Worm (Caenorhabditis elegans) whole organism, L4 larva: ENCODE data around the gene unc-52.

ENCODE experiments used
- D1046.2 ChIP-seq: fragments of 200-800 bp; sonication (Bioruptor generic); IDR thresholded peaks from 2 replicates; pipeline ENCODE4 v1.3.6; 2022; ENCODE audit warnings: missing genetic modification characterization, missing compliant biosample characterization
- R02D3.7 ChIP-seq: fragments of 150-350 bp; sonication (generic microtip); optimal IDR thresholded peaks from 3 replicates; lab custom pipeline; 2014; ENCODE audit warnings: missing biosample characterization, missing genetic modification characterization
- T20F7.1 ChIP-seq: fragments of 200-800 bp; sonication (Bioruptor generic); optimal IDR thresholded peaks from 2 replicates; lab custom pipeline; 2018; ENCODE audit warnings: mild to moderate bottlenecking, missing genetic modification characterization, missing compliant biosample characterization
- T26A8.4 ChIP-seq: fragments of 200-800 bp; sonication (Bioruptor generic); IDR thresholded peaks from 2 replicates; pipeline ENCODE4 v1.3.6; 2022; ENCODE audit warnings: missing genetic modification characterization, missing compliant biosample characterization
- Y5F2A.4 ChIP-seq: fragments of 200-800 bp; sonication (Bioruptor generic); optimal IDR thresholded peaks from 2 replicates; lab custom pipeline; 2018; ENCODE audit warnings: mild to moderate bottlenecking, missing genetic modification characterization, missing compliant biosample characterization
- aha-1 ChIP-seq: fragments of 150-350 bp; peaks from one replicate; lab custom pipeline; 2014; ENCODE audit warnings: missing biosample characterization, missing genetic modification characterization
- ama-1 ChIP-seq: fragments of 150-350 bp; optimal IDR thresholded peaks from 2 replicates; lab custom pipeline; 2014; ENCODE audit warnings: inconsistent platforms, mixed read lengths
- ceh-44 ChIP-seq: fragments of 200-800 bp; sonication (Bioruptor generic); IDR thresholded peaks from 2 replicates; pipeline ENCODE4 v1.3.6; 2022; ENCODE audit warnings: missing genetic modification reagents, missing genetic modification characterization, missing compliant biosample characterization
- daf-12 ChIP-seq: fragments of 150-350 bp; optimal IDR thresholded peaks from 2 replicates; lab custom pipeline; 2014; ENCODE audit warnings: missing biosample characterization, missing genetic modification reagents, missing genetic modification characterization
- daf-8 ChIP-seq: fragments of 200-800 bp; sonication (Bioruptor generic); IDR thresholded peaks from 2 replicates; pipeline ENCODE4 v1.3.6; 2022; ENCODE audit warnings: missing genetic modification characterization, missing compliant biosample characterization
- dmd-8 ChIP-seq: fragments of 200-800 bp; sonication (Bioruptor generic); IDR thresholded peaks from 2 replicates; pipeline ENCODE4 v1.3.6; 2022; ENCODE audit warnings: missing genetic modification characterization, missing compliant biosample characterization
- dpl-1 ChIP-seq: fragments of 150-350 bp; optimal IDR thresholded peaks from 2 replicates; lab custom pipeline; 2014; ENCODE audit warnings: missing biosample characterization, missing genetic modification reagents, missing genetic modification characterization
- duxl-1 ChIP-seq: sonication (generic microtip); optimal IDR thresholded peaks from 2 replicates; lab custom pipeline; 2016; ENCODE audit warnings: mild to moderate bottlenecking, missing genetic modification characterization, moderate library complexity, missing compliant biosample characterization; ENCODE audit not compliant: poor library complexity
- egl-27 ChIP-seq: sonication (generic microtip); optimal IDR thresholded peaks from 3 replicates; lab custom pipeline; 2017; ENCODE audit warnings: missing biosample characterization, missing genetic modification reagents, missing genetic modification characterization
- fkh-10 ChIP-seq: fragments of 150-350 bp; optimal IDR thresholded peaks from 2 replicates; lab custom pipeline; 2014; ENCODE audit warnings: missing biosample characterization, missing genetic modification reagents, missing genetic modification characterization
- gei-8 ChIP-seq: fragments of 200-800 bp; sonication (Bioruptor generic); optimal IDR thresholded peaks from 2 replicates; lab custom pipeline; 2018; ENCODE audit warnings: mild to moderate bottlenecking, missing genetic modification characterization, missing compliant biosample characterization
- hlh-30 ChIP-seq: sonication (generic microtip); optimal IDR thresholded peaks from 2 replicates; lab custom pipeline; 2017; ENCODE audit warnings: antibody characterized with exemption, mild to moderate bottlenecking, missing genetic modification characterization, missing compliant biosample characterization; ENCODE audit not compliant: insufficient read depth
- hmg-1.1 ChIP-seq: fragments of 200-800 bp; sonication (Bioruptor generic); IDR thresholded peaks from 2 replicates; pipeline ENCODE4 v1.3.6; 2022; ENCODE audit warnings: missing genetic modification reagents, missing genetic modification characterization, missing compliant biosample characterization
- jun-1 ChIP-seq: fragments of 150-350 bp; optimal IDR thresholded peaks from 2 replicates; lab custom pipeline; 2014; ENCODE audit warnings: missing biosample characterization, missing genetic modification reagents, missing genetic modification characterization
- lim-7 ChIP-seq: fragments of 200-800 bp; sonication (Bioruptor generic); IDR thresholded peaks from 2 replicates; pipeline ENCODE4 v1.3.6; 2022; ENCODE audit warnings: missing genetic modification characterization, missing compliant biosample characterization
- lin-29 ChIP-seq: fragments of 200-800 bp; sonication (Bioruptor generic); IDR thresholded peaks from 2 replicates; pipeline ENCODE4 v1.3.6; 2022; ENCODE audit warnings: missing genetic modification reagents, missing genetic modification characterization, missing compliant biosample characterization
- lin-38 ChIP-seq: fragments of 200-800 bp; sonication (Bioruptor generic); IDR thresholded peaks from 2 replicates; pipeline ENCODE4 v1.3.6; 2022; ENCODE audit warnings: missing genetic modification reagents, missing genetic modification characterization, missing compliant biosample characterization
- lsy-2 ChIP-seq, 2 experiments: fragments of 150-350 bp in 1 of 2; sonication (generic microtip) in 1 of 2; optimal IDR thresholded peaks; 2 replicates each; lab custom pipeline; 2014 to 2017; ENCODE audit warnings: missing biosample characterization in 2 of 2, missing genetic modification characterization in 2 of 2
- madf-5 ChIP-seq, 2 experiments: fragments of 200-800 bp; sonication (Bioruptor generic); IDR thresholded peaks; 2 replicates each; pipeline ENCODE4 v1.3.6; 2022; ENCODE audit warnings: missing compliant biosample characterization in 2 of 2, missing genetic modification characterization in 2 of 2
- mep-1 ChIP-seq: fragments of 150-350 bp; sonication (generic microtip); optimal IDR thresholded peaks from 3 replicates; lab custom pipeline; 2014; ENCODE audit warnings: missing biosample characterization, missing genetic modification characterization
- nhr-42 ChIP-seq: fragments of 200-800 bp; sonication (Bioruptor generic); IDR thresholded peaks from 2 replicates; pipeline ENCODE4 v1.3.6; 2022; ENCODE audit warnings: missing genetic modification characterization, missing compliant biosample characterization
- nhr-6 ChIP-seq: fragments of 150-350 bp; optimal IDR thresholded peaks from 2 replicates; lab custom pipeline; 2014; ENCODE audit warnings: missing biosample characterization, missing genetic modification characterization
- nhr-77 ChIP-seq: fragments of 150-350 bp; optimal IDR thresholded peaks from 2 replicates; lab custom pipeline; 2014; ENCODE audit warnings: missing biosample characterization, missing genetic modification characterization
- snpc-4 ChIP-seq: fragments of 150-350 bp; optimal IDR thresholded peaks from 2 replicates; lab custom pipeline; 2014; ENCODE audit warnings: missing biosample characterization, missing genetic modification characterization
- spr-1 ChIP-seq: sonication (generic microtip); optimal IDR thresholded peaks from 2 replicates; lab custom pipeline; 2016; ENCODE audit warnings: mild to moderate bottlenecking, missing genetic modification characterization, missing compliant biosample characterization
- unc-62 ChIP-seq, 3 experiments: fragments of 150-350 bp in 1 of 3; sonication (generic microtip); optimal IDR thresholded peaks in 2 of 3; peaks in 1 of 3; 1 replicate in 1 of 3; 2 replicates in 2 of 3; lab custom pipeline; 2014 to 2017; ENCODE audit warnings: missing biosample characterization in 3 of 3, missing genetic modification characterization in 3 of 3, missing genetic modification reagents in 3 of 3, missing genotype in 1 of 3
- zip-11 ChIP-seq: fragments of 200-800 bp; sonication (Bioruptor generic); IDR thresholded peaks from 2 replicates; pipeline ENCODE4 v1.3.6; 2022; ENCODE audit warnings: missing genetic modification characterization, missing compliant biosample characterization
- ztf-7 ChIP-seq: fragments of 150-350 bp; optimal IDR thresholded peaks from 2 replicates; lab custom pipeline; 2014; ENCODE audit warnings: missing biosample characterization, missing genetic modification characterization

Gene unc-52

DNA sequence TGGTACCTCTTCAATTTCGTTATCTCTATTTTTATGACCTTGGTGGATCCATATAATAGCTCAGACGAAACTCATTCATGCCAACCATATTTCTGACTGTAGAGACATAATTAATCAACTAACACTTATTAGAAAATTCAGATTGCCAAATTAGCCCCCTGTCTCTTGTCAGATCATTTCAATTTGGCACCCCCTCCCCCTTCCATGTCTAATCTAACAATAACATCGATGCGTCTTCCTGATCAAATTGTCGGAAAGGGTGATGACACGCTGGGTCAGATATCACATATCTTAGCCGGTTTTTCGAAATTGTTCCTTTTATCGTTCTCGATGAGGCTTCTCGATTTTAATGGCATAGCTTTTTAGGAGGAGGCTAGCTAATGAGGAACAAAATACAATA lies 72.9 kb downstream of the unc-52 start:
- TF ChIP-seq T26A8.4 (GFP tag; lab: Robert Waterston, UW) (0 out of 2 replicates have a peak, but pooled peaks have one; percentile 17), lin-38 (GFP tag; lab: Robert Waterston, UW) (no peak), aha-1 (peak; percentile 50), lim-7 (no peak), daf-12 (no peak)

ce11 chrII:14610492-14611142 lies 73.6 kb downstream of the unc-52 start:
- peak; percentile 29 for TF ChIP-seq nhr-77 (tag; lab: Kevin White, UChicago)
- TF ChIP-seq nhr-6 = peak; percentile 54
- TF ChIP-seq mep-1 (tag; lab: Kevin White, UChicago) = peak; percentile 43
- peak in 1 of 2 experiments; percentile 28 for TF ChIP-seq lsy-2 (tag; optimal IDR thresholded peaks at IDR 0.05; lab: Kevin White, UChicago)
- no peak for TF ChIP-seq ztf-7 (tag; lab: Kevin White, UChicago)
- TF ChIP-seq snpc-4 (tag; lab: Kevin White, UChicago) = no peak
- TF ChIP-seq R02D3.7 (tag; lab: Kevin White, UChicago) = no peak
- TF ChIP-seq ama-1 (lab: Kevin White, UChicago) = peak; percentile 91
- TF ChIP-seq jun-1 = no peak
- no peak for TF ChIP-seq fkh-10 (GFP tag; lab: Kevin White, UChicago)
- TF ChIP-seq spr-1 (tag; lab: Kevin White, UChicago) = no peak
- TF ChIP-seq aha-1 = peak; percentile 77
- no peak for TF ChIP-seq duxl-1

DNA sequence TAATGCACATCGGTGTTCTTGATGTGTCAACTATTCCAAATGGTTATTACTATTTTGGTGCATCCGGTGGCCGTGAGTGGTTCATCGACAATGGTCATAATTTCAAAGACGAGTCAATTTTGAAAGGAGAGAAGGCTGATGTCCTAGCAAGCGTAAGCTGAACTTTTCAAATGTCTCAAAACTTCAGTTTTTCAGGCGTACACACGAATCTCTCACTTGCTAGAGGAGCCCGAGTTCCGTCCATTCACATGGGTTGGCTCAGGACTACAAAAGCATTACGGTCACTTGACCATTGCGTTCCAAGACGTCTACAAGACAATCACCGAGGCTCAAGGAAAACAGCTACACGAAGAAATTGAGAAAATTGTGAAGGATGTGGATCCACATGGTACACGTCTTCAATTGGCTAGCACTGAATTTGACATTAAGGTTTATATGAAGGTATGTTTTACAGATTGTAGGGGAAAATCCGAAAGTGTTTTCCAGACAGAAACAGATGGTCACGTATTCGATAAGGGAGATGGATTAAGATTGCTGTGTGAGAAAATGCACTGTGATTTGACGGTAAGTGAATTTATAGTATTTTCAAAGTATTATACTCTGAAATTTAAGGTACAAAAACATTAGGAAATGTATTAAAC lies 74.8 kb downstream of the unc-52 start:
- TF ChIP-seq ceh-44 (GFP tag; lab: Robert Waterston, UW) = no peak
- 0 out of 4 replicates have a peak, but pooled peaks of 1 of the 2 experiments have one; percentile 54 for TF ChIP-seq madf-5 (GFP tag; IDR thresholded peaks at IDR 0.05; lab: Robert Waterston, UW)
- peak; percentile 96 for TF ChIP-seq aha-1
- 0 out of 2 replicates have a peak, but pooled peaks have one; percentile 18 for TF ChIP-seq T26A8.4 (GFP tag; lab: Robert Waterston, UW)
- no peak for TF ChIP-seq spr-1 (tag; lab: Kevin White, UChicago)
- TF ChIP-seq unc-62 (GFP tag; optimal IDR thresholded peaks at IDR 0.05 in 1 of 2; lab: Kevin White, UChicago) = no peak
- TF ChIP-seq unc-62 (tag; optimal IDR thresholded peaks at IDR 0.05; lab: Kevin White, UChicago) = no peak
- TF ChIP-seq dmd-8 (GFP tag; lab: Robert Waterston, UW) = 0 out of 2 replicates have a peak, but pooled peaks have one; percentile 35
- peak; percentile 66 for TF ChIP-seq ama-1 (lab: Kevin White, UChicago)
- no peak for TF ChIP-seq T20F7.1 (GFP tag; lab: Kevin White, UChicago)
- no peak for TF ChIP-seq zip-11 (GFP tag; lab: Robert Waterston, UW)
- TF ChIP-seq dpl-1 (GFP tag; lab: Kevin White, UChicago) = no peak

ce11 chrII:14608508-14608907 lies 75.7 kb downstream of the unc-52 start:
- TF ChIP-seq gei-8 (GFP tag; lab: Kevin White, UChicago) = no peak
- TF ChIP-seq hlh-30 (tag; lab: Kevin White, UChicago) = no peak
- TF ChIP-seq Y5F2A.4 (GFP tag; lab: Kevin White, UChicago) = no peak
- TF ChIP-seq duxl-1 = no peak
- TF ChIP-seq D1046.2 (GFP tag; lab: Robert Waterston, UW) = no peak
- 0 out of 2 replicates have a peak, but pooled peaks have one; percentile 55 for TF ChIP-seq nhr-42 (GFP tag; lab: Robert Waterston, UW)
- TF ChIP-seq ama-1 (lab: Kevin White, UChicago) = peak; percentile 79
- TF ChIP-seq nhr-6 = peak; percentile 6
- TF ChIP-seq daf-8 = no peak
- TF ChIP-seq aha-1 = peak; percentile 86
- TF ChIP-seq lsy-2 (tag; optimal IDR thresholded peaks at IDR 0.05; lab: Kevin White, UChicago) = no peak
- TF ChIP-seq hmg-1.1 (GFP tag; lab: Robert Waterston, UW) = no peak
- TF ChIP-seq egl-27 (tag; lab: Kevin White, UChicago) = no peak
- peak in 1 of 2 experiments; percentile 50 for TF ChIP-seq unc-62 (GFP tag; optimal IDR thresholded peaks at IDR 0.05 in 1 of 2; lab: Kevin White, UChicago)
- TF ChIP-seq unc-62 (tag; optimal IDR thresholded peaks at IDR 0.05; lab: Kevin White, UChicago) = no peak
- TF ChIP-seq lin-29 (GFP tag; lab: Robert Waterston, UW) = no peak
- TF ChIP-seq, all 104 proteins: peak for 5
